Worm (Caenorhabditis elegans) whole organism, L4 larva: Measurements from ENCODE around the gene T26H5.9.

Experiments used
- Y105C5A.15 ChIP-seq: fragments of 200-800 bp; sonication (Bioruptor generic); IDR thresholded peaks from 2 replicates; pipeline ENCODE4 v1.3.6; 2022; ENCODE audit warnings: missing genetic modification characterization, missing compliant biosample characterization
- Y48G9A.11 ChIP-seq: fragments of 200-800 bp; sonication (Bioruptor generic); IDR thresholded peaks from 2 replicates; pipeline ENCODE4 v1.3.6; 2022; ENCODE audit warnings: missing genetic modification reagents, missing genetic modification characterization, missing compliant biosample characterization
- ZK337.2 ChIP-seq: fragments of 200-800 bp; sonication (Bioruptor generic); IDR thresholded peaks from 2 replicates; pipeline ENCODE4 v1.3.6; 2022; ENCODE audit warnings: missing genetic modification reagents, missing genetic modification characterization, missing compliant biosample characterization
- ama-1 ChIP-seq: fragments of 150-350 bp; optimal IDR thresholded peaks from 2 replicates; lab custom pipeline; 2014; ENCODE audit warnings: inconsistent platforms, mixed read lengths
- ceh-62 ChIP-seq: sonication (generic microtip); optimal IDR thresholded peaks from 2 replicates; lab custom pipeline; 2017; ENCODE audit warnings: missing biosample characterization, missing genetic modification characterization
- daf-12 ChIP-seq: fragments of 150-350 bp; optimal IDR thresholded peaks from 2 replicates; lab custom pipeline; 2014; ENCODE audit warnings: missing biosample characterization, missing genetic modification reagents, missing genetic modification characterization
- daf-8 ChIP-seq: fragments of 200-800 bp; sonication (Bioruptor generic); IDR thresholded peaks from 2 replicates; pipeline ENCODE4 v1.3.6; 2022; ENCODE audit warnings: missing genetic modification characterization, missing compliant biosample characterization
- lim-7 ChIP-seq: fragments of 200-800 bp; sonication (Bioruptor generic); IDR thresholded peaks from 2 replicates; pipeline ENCODE4 v1.3.6; 2022; ENCODE audit warnings: missing genetic modification characterization, missing compliant biosample characterization
- lin-13 ChIP-seq: fragments of 150-350 bp; optimal IDR thresholded peaks from 2 replicates; lab custom pipeline; 2014; ENCODE audit warnings: missing biosample characterization, missing genetic modification reagents, missing genetic modification characterization
- madf-9 ChIP-seq: fragments of 200-800 bp; sonication (Bioruptor generic); conservative IDR thresholded peaks from 2 replicates; pipeline ENCODE4 v1.3.6; 2022; ENCODE audit warnings: missing genetic modification reagents, missing genetic modification characterization, missing compliant biosample characterization
- snpc-4 ChIP-seq: fragments of 150-350 bp; optimal IDR thresholded peaks from 2 replicates; lab custom pipeline; 2014; ENCODE audit warnings: missing biosample characterization, missing genetic modification characterization
- zfp-3 ChIP-seq: fragments of 200-800 bp; sonication (Bioruptor generic); conservative IDR thresholded peaks from 2 replicates; pipeline ENCODE4 v1.3.6; 2022; ENCODE audit warnings: missing genetic modification reagents, missing genetic modification characterization, missing compliant biosample characterization
- ztf-11 ChIP-seq: fragments of 150-350 bp; optimal IDR thresholded peaks from 2 replicates; lab custom pipeline; 2014; ENCODE audit warnings: missing biosample characterization, missing genetic modification characterization

ce11 chrV:15436133-15436532 lies 8.6 kb upstream of the T26H5.9 start:
- TF ChIP-seq Y105C5A.15 (GFP tag; lab: Robert Waterston, UW) (no peak), ztf-11 (tag; lab: Kevin White, UChicago) (no peak), lim-7 (GFP tag; lab: Robert Waterston, UW) (no peak), Y48G9A.11 (GFP tag; lab: Robert Waterston, UW) (no peak), zfp-3 (GFP tag; lab: Robert Waterston, UW) (no peak), ama-1 (lab: Kevin White, UChicago) (no peak), daf-12 (tag; lab: Kevin White, UChicago) (no peak), daf-8 (GFP tag; lab: Robert Waterston, UW) (no peak), ZK337.2 (no peak), lin-13 (GFP tag; lab: Kevin White, UChicago) (no peak), ceh-62 (no peak), snpc-4 (tag; lab: Kevin White, UChicago) (no peak), madf-9 (GFP tag; lab: Robert Waterston, UW) (no peak)
